Worm (Caenorhabditis elegans) whole organism, late embryonic: ENCODE measurements around the gene Y6D1A.1.

Experiments used
- ama-1 ChIP-seq: fragments of 150-350 bp; optimal IDR thresholded peaks from 2 replicates; lab custom pipeline; 2014
- ceh-30 ChIP-seq: fragments of 150-350 bp; optimal IDR thresholded peaks from 2 replicates; lab custom pipeline; 2014; ENCODE audit warnings: missing biosample characterization, missing genetic modification characterization
- ceh-34 ChIP-seq: sonication (generic microtip); optimal IDR thresholded peaks from 2 replicates; lab custom pipeline; 2016; ENCODE audit warnings: mild to moderate bottlenecking, missing genetic modification characterization, missing compliant biosample characterization
- ceh-45 ChIP-seq: fragments of 200-800 bp; sonication (Bioruptor generic); IDR thresholded peaks from 2 replicates; pipeline ENCODE4 v1.3.6; 2022; ENCODE audit warnings: missing genetic modification reagents, missing genetic modification characterization, missing compliant biosample characterization
- ets-4 ChIP-seq: sonication (generic microtip); optimal IDR thresholded peaks from 2 replicates; lab custom pipeline; 2016; ENCODE audit warnings: missing genetic modification characterization, missing compliant biosample characterization
- nhr-11 ChIP-seq: fragments of 150-350 bp; optimal IDR thresholded peaks from 2 replicates; lab custom pipeline; 2014; ENCODE audit warnings: missing biosample characterization, missing genetic modification characterization
- pqm-1 ChIP-seq: sonication (generic microtip); optimal IDR thresholded peaks from 2 replicates; lab custom pipeline; 2016; ENCODE audit warnings: missing genetic modification characterization, missing compliant biosample characterization
- sox-4 ChIP-seq: sonication (generic microtip); optimal IDR thresholded peaks from 2 replicates; lab custom pipeline; 2017; ENCODE audit warnings: mild to moderate bottlenecking, missing genetic modification characterization, inconsistent platforms, missing compliant biosample characterization
- syd-9 ChIP-seq: sonication (generic microtip); optimal IDR thresholded peaks from 2 replicates; lab custom pipeline; 2016; ENCODE audit warnings: mild to moderate bottlenecking, missing genetic modification characterization, moderate library complexity, missing compliant biosample characterization
- tbx-7 ChIP-seq: sonication (generic microtip); optimal IDR thresholded peaks from 2 replicates; lab custom pipeline; 2016; ENCODE audit warnings: missing genotype, missing genetic modification characterization, missing compliant biosample characterization

DNA sequence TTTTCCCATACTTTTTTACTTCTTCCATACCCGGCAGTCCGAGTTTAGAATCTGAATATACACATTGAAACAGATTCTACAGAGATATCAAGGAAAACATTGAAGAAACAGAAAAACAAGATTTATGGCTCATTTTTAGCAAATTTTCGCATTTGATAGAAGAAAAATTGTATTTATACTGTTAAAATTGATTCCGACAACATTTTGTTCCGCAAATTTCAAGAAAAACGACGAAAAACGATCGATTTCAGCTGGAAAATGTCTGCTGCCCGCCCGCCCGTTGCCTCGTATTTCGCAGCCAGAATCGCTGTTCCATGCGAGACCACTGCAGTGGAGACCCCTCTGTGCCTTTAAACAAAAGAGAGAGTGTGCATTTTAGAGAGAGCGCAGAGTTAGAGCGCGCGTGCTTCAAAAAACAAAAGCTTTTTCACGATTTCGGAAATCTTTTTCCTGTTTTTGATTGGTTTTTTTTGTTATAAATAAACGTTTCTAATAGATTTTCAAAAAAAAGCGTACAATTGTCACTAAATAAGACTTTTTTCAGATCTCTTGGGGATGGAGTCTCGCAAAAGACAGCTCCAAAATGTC is 45.4 kb downstream of the Y6D1A.1 start, which contains the start of the genes patr-1 and dna-2:
- no peak for TF ChIP-seq ceh-45 (GFP tag; lab: Robert Waterston, UW)
- TF ChIP-seq nhr-11 (tag; lab: Kevin White, UChicago), result no peak
- no peak for TF ChIP-seq sox-4 (tag; lab: Kevin White, UChicago)
- TF ChIP-seq tbx-7 (tag; lab: Kevin White, UChicago), result no peak
- no peak for TF ChIP-seq ama-1
- no peak for TF ChIP-seq ceh-34 (tag; lab: Kevin White, UChicago)
- TF ChIP-seq syd-9, result no peak
- no peak for TF ChIP-seq pqm-1 (tag; lab: Kevin White, UChicago)
- no peak for TF ChIP-seq ets-4 (tag; lab: Kevin White, UChicago)
- no peak for TF ChIP-seq ceh-30
